Fruit fly (Drosophila melanogaster) ovary, adult (tissue): ENCODE results near the gene CG9951.

Experiments used
- CG17801 ChIP-seq: fragments of 200-800 bp; optimal IDR thresholded peaks from 2 replicates; lab custom pipeline; 2019; ENCODE audit warnings: missing biosample characterization, mild to moderate bottlenecking, missing genetic modification characterization, moderate library complexity; ENCODE audit not compliant: partially characterized antibody

CG9951 gene

dm6 chr3L:16876785-16877468 is 14.0 kb downstream of the CG9951 start, which contains the start of gene CG32170:
Gene CG32170 (plus strand): TSS chr3L:16877309.
- no peak for TF ChIP-seq CG17801 (GFP tag; lab: Kevin White, UChicago)

DNA sequence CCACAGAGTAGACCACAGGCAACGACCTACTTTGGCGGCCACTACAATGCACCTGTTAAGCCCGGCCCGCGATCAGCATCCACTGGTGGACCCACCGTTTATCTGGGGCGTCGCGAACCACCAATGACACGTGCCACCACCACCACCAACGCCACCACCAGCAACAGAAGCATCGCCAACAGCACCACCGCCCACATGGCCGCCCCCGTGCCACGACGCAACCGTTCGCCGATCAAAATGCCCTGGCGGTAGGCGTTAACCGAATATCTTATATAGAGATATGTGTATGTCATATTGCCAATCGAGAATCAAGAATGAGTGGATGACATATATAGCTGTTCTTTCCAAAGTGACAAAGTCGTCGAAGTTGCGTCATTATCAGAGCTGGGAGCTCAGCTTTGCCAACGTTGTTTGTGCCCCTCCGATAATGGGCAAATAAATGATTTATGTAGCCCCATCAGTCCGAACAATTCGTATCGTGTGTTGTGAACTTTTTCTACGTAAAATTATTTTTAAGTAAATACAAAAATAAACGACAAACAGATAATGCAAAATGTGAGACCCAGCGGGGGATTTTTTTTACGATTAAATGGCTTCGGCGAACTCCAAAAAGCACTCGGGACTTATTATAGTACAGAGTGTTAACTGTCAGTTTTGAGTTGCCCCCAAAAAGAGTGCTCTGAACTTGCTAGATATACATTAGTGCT is 16.0 kb downstream of the CG9951 start:
- no peak for TF ChIP-seq CG17801 (GFP tag; lab: Kevin White, UChicago)

DNA sequence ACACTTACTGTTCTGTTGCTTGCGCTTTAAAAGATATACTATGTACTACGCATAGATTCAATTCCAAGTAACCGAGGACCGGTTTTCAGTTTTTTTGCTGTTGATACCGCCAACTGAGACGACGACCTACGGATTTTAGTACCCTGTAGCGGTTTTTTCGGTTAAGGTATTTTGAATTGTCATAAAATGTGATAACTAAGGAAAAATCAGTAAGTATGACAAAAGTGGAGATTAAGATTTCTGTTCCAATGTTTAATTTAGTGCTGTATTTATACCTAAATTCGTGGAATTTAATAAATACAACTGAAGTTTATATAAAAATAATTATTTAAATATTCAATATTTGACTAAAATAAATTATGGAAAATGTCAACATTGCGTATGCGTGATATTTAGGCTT is 18.1 kb downstream of the CG9951 start:
- no peak for TF ChIP-seq CG17801 (GFP tag; lab: Kevin White, UChicago)

dm6 chr3L:16884037-16884436 is 21.1 kb downstream of the CG9951 start:
- peak; percentile 30 for TF ChIP-seq CG17801 (GFP tag; lab: Kevin White, UChicago)

DNA sequence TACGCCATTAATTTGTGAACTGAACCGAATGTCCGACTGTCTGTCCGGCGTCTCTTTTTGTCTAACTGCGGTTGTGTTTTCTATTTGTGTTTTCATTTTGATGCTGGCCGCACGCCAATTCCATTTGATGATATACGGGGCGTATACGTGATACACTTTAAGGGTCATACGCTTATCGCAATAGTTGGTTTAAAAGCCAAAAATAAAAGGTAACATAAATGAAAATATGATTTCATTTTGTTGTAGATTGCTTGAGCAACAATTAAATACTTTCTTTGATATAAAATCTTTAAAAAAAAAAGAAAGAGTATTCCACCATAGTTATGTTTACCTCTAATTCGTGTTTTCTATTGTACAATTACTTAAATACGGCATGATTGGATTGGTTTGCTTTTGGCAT is 22.1 kb downstream of the CG9951 start:
- no peak for TF ChIP-seq CG17801 (GFP tag; lab: Kevin White, UChicago)

- TF ChIP-seq CG17801 (GFP tag; lab: Kevin White, UChicago) = peak; percentile 21
Measured at dm6 chr3L:16886179-16886930, 23.4 kb downstream of the CG9951 start.

dm6 chr3L:16887272-16887671 is 24.3 kb downstream of the CG9951 start:
- TF ChIP-seq CG17801 (GFP tag; lab: Kevin White, UChicago) = no peak

DNA sequence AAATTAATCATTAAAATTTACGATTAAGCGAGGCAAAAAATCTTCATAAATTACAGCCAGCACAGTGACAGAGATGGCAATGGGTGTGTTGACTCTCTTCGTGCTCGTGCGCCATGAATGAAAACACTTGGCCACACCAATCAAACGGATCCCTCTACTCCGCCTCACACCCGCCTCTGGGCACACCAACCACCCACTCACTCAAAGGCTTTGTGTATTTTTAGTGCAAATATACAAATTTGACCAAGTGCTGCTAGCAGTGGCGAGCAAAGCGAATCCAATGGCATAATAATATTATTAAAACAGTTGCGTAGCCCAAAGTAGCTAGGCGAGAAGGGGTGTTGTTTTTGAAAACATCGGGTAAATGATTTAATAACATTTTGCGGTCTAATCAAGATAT is 26.6 kb downstream of the CG9951 start:
- no peak for TF ChIP-seq CG17801 (GFP tag; lab: Kevin White, UChicago)

DNA sequence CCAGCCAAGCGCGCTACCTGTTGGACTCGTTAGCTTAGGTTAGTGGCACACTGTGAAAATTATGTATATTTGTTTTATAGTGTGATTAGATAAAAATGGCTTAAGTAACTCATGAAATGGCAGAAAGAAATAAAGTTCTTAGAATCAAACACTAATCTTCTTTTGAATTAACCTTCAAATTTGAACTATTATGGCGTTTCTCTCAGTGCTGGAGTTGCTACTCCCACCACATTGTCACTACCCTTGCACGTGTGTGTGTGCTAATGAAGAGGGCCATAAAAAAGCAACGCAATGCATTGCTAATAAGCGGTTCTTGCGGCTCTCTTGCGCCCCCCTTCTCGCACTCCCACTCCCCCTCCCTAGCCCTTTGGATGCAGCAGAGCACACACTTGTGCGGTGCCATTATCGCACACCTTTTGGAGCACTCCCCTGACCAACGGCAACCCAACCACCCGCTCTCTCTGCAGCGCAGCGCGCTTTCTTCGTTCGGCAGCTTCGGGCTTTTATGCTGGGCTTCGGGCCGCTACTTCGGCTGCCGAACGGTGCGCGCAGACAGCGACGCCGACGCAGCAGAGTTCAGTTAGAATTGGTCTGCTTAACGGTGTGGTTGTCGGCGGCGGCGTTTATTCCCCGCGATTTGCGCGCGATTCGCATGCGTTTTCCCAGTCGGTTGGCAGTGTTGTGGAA is 27.8 kb downstream of the CG9951 start:
- peak; percentile 74 for TF ChIP-seq CG17801 (GFP tag; lab: Kevin White, UChicago)

- no peak for TF ChIP-seq CG17801 (GFP tag; lab: Kevin White, UChicago)
Measured at dm6 chr3L:16891914-16892313, 28.9 kb downstream of the CG9951 start.

dm6 chr3L:16892728-16893271 is 29.8 kb downstream of the CG9951 start:
- no peak for TF ChIP-seq CG17801 (GFP tag; lab: Kevin White, UChicago)

DNA sequence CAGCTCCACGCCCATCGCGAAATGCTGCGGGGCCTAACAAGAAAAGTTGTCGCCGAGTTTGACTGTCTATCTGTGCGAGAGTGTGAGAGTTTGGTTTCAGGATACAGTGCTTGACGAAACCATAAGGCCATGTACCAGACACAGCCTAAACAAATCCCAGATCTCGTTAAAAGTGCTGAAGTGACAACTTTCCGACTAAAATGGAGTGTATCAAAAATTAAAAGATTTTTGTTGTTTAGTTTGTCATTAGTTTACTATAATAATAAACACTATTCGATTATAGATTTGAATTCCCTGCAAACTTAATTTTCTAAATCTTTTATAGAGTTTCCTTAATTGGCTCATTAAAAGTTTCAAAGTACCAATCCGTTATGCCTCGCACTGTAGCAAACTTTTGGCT is 30.7 kb downstream of the CG9951 start:
- TF ChIP-seq CG17801 (GFP tag; lab: Kevin White, UChicago) = no peak

DNA sequence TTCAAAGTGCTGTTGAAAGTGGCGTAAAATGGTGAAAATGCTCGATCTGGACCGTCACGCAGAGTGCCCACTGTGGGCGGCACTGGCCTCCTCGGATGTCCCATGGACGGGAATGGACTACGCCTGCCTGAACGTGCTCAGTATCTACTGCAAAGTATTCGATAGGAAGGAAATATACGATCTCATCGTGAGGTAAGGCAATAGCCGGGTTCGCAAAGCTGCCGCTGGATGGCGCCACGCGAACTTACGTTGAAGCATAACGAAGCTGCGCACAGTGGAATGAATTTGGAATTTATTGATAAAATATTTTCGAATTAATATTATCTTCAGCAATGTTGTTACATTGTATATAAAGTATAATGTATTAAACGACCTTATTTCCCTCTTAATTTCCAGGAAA is 33.4 kb downstream of the CG9951 start:
- TF ChIP-seq CG17801 (GFP tag; lab: Kevin White, UChicago) = no peak

DNA sequence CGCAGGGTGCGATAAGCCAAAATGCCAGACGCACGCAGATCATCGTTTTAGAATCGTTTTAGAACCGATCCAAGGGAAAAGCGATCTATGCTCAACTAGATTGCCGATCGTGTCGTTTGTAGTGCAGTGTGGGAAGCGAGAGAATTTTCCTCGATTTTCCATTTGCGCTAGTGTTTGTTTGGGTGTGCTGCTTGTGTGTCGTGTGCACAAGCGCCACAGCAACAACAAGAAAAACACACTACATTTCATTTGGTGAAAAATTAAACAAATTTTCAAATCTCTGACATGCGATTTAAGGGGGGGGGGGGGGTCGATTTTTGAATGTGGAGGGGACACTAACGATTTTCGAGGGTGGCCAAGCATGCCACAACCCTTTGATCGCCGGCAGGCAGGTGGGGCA is 47.5 kb downstream of the CG9951 start:
- no peak for TF ChIP-seq CG17801 (GFP tag; lab: Kevin White, UChicago)

DNA sequence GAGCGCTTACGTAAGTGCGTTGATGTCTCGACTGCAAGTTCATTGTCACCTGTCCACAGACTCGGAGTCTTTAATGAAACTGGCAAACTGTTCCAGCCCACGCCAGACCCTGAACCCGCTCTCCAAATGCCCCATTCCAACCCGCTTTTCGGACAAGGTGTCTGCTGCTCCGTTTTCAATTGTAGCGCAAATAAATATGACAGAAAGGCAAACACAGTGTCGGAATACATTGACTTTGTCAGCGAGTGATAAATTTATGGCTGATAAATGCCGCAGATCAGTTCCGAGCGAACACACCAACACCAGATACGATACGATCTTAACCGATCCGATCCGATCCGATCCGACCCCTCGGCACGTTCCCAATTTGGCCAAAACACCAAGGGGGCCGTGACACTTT is 51.1 kb downstream of the CG9951 start:
- no peak for TF ChIP-seq CG17801 (GFP tag; lab: Kevin White, UChicago)
